Fruit fly (Drosophila melanogaster): ENCODE results near the gene CG9427.
A peak's percentile ranks its signal among the peaks of the same experiment; 100 is the strongest.

CG9427 gene

dm6 chr3R:9593408-9594250 is 33.1 kb downstream of the CG9427 start (continued):
- TF ChIP-seq Dip3 (GFP tag; optimal IDR thresholded peaks at IDR 0.05) (no peak), otp (GFP tag; IDR thresholded peaks at IDR 0.05) (no peak), dpn (GFP tag; optimal IDR thresholded peaks at IDR 0.05) (no peak), CG17186 (GFP tag; optimal IDR thresholded peaks at IDR 0.05) (no peak), NC2β (GFP tag; optimal IDR thresholded peaks at IDR 0.05) (no peak), wdn (GFP tag; IDR thresholded peaks at IDR 0.05) (no peak), zen2 (GFP tag; IDR thresholded peaks at IDR 0.05; ENCODE audit: partially characterized antibody) (no peak), Jarid2 (GFP tag; optimal IDR thresholded peaks at IDR 0.05) (no peak), CG31388 (GFP tag; optimal IDR thresholded peaks at IDR 0.05) (no peak), aop (GFP tag; IDR thresholded peaks at IDR 0.05) (no peak), Hr39 (optimal IDR thresholded peaks at IDR 0.05) (no peak), row (GFP tag; IDR thresholded peaks at IDR 0.05) (no peak), CG10267 (tag; optimal IDR thresholded peaks at IDR 0.05) (no peak), CG4282 (GFP tag; optimal IDR thresholded peaks at IDR 0.05) (no peak), wek (GFP tag; optimal IDR thresholded peaks at IDR 0.05) (no peak), ATbp (GFP tag; optimal IDR thresholded peaks at IDR 0.05) (no peak), CG15601 (tag; optimal IDR thresholded peaks at IDR 0.05) (no peak), CG15514 (GFP tag; optimal IDR thresholded peaks at IDR 0.05) (no peak), CG3995 (GFP tag; optimal IDR thresholded peaks at IDR 0.05) (no peak), D19B (GFP tag; optimal IDR thresholded peaks at IDR 0.05) (no peak), sd (tag; optimal IDR thresholded peaks at IDR 0.05) (peak; percentile 93), B-H2 (GFP tag; optimal IDR thresholded peaks at IDR 0.05) (peak; percentile 7), slbo (GFP tag; IDR thresholded peaks at IDR 0.05) (no peak), CkIIα-i1 (GFP tag; IDR thresholded peaks at IDR 0.05) (no peak), seq (GFP tag; IDR thresholded peaks at IDR 0.05) (no peak), CG12299 (tag; optimal IDR thresholded peaks at IDR 0.05) (no peak), sug (tag; optimal IDR thresholded peaks at IDR 0.05) (no peak), Hr51 (GFP tag; optimal IDR thresholded peaks at IDR 0.05) (no peak), nerfin-2 (GFP tag; IDR thresholded peaks at IDR 0.05; ENCODE audit: partially characterized antibody) (no peak), nom (GFP tag; optimal IDR thresholded peaks at IDR 0.05) (peak; percentile 28), CG31224 (GFP tag; IDR thresholded peaks at IDR 0.05) (no peak), D (optimal IDR thresholded peaks at IDR 0.05) (no peak), D (GFP tag; optimal IDR thresholded peaks at IDR 0.05) (no peak), CG13287 (GFP tag; IDR thresholded peaks at IDR 0.05; ENCODE audit: partially characterized antibody) (peak; percentile 22; the same call in 1 of the 2 replicates), mld (GFP tag; IDR thresholded peaks at IDR 0.05; ENCODE audit: partially characterized antibody) (no peak), danr (GFP tag; IDR thresholded peaks at IDR 0.05) (no peak), PHDP (tag; optimal IDR thresholded peaks at IDR 0.05) (no peak), CG10462 (GFP tag; optimal IDR thresholded peaks at IDR 0.05) (no peak), kay (GFP tag; optimal IDR thresholded peaks at IDR 0.05) (no peak), Nf-YA (GFP tag; IDR thresholded peaks at IDR 0.05) (no peak), CG8281 (tag; optimal IDR thresholded peaks at IDR 0.05) (no peak), CG1233 (GFP tag; optimal IDR thresholded peaks at IDR 0.05) (no peak), ham (GFP tag; IDR thresholded peaks at IDR 0.05) (no peak), nerfin-1 (tag; optimal IDR thresholded peaks at IDR 0.05) (no peak), CG8089 (GFP tag; optimal IDR thresholded peaks at IDR 0.05) (no peak), trh (GFP tag; optimal IDR thresholded peaks at IDR 0.05) (no peak), BEAF-32 (GFP tag; optimal IDR thresholded peaks at IDR 0.05) (no peak), CG15269 (tag; optimal IDR thresholded peaks at IDR 0.05) (no peak), CG10209 (GFP tag; optimal IDR thresholded peaks at IDR 0.05) (no peak)

All from whole organism, embryonic.